Fruit fly (Drosophila melanogaster) whole organism, prepupa: ENCODE results near the gene CG44142.
A peak's percentile ranks its signal among the peaks of the same experiment; 100 is the strongest.

Experiments
- Blimp-1 ChIP-seq: fragments of 200-800 bp; sonication (Bioruptor generic); optimal IDR thresholded peaks from 3 replicates; lab custom pipeline; 2017; ENCODE audit warnings: missing biosample characterization, missing genetic modification characterization, mild to moderate bottlenecking, moderate library complexity, missing genetic modification reagents
- CG10631 ChIP-seq: fragments of 200-800 bp; sonication (Bioruptor generic); optimal IDR thresholded peaks from 2 replicates; lab custom pipeline; 2016; ENCODE audit warnings: missing biosample characterization, missing genetic modification characterization
- CG10669 ChIP-seq: fragments of 200-800 bp; sonication (Bioruptor generic); optimal IDR thresholded peaks from 3 replicates; lab custom pipeline; 2018; ENCODE audit warnings: missing biosample characterization, mild to moderate bottlenecking, missing genetic modification characterization, moderate library complexity
- CG11762 ChIP-seq: fragments of 200-800 bp; sonication (Bioruptor generic); optimal IDR thresholded peaks from 3 replicates; lab custom pipeline; 2016; ENCODE audit warnings: missing biosample characterization, missing genetic modification characterization; ENCODE audit not compliant: insufficient read depth
- CG15336 ChIP-seq: fragments of 200-800 bp; sonication (Bioruptor generic); IDR thresholded peaks from 2 replicates; pipeline ENCODE4 v1.3.6; 2022; ENCODE audit warnings: missing biosample characterization, missing genetic modification characterization
- CG1621 ChIP-seq: fragments of 200-800 bp; sonication (Bioruptor generic); optimal IDR thresholded peaks from 3 replicates; lab custom pipeline; 2018; ENCODE audit warnings: missing biosample characterization, mild to moderate bottlenecking, missing genetic modification characterization
- CG16779 ChIP-seq: fragments of 200-800 bp; sonication (Bioruptor generic); optimal IDR thresholded peaks from 3 replicates; lab custom pipeline; 2017; ENCODE audit warnings: missing biosample characterization, mild to moderate bottlenecking, missing genetic modification characterization
- CG31627 ChIP-seq: fragments of 200-800 bp; sonication (Bioruptor generic); optimal IDR thresholded peaks from 3 replicates; lab custom pipeline; 2016; ENCODE audit warnings: missing biosample characterization, missing genetic modification characterization
- CG32006 ChIP-seq: fragments of 200-800 bp; sonication (Bioruptor generic); optimal IDR thresholded peaks from 3 replicates; lab custom pipeline; 2017; ENCODE audit warnings: missing biosample characterization, mild to moderate bottlenecking, missing genetic modification characterization
- CG34406 ChIP-seq: fragments of 200-800 bp; sonication (Bioruptor generic); optimal IDR thresholded peaks from 3 replicates; lab custom pipeline; 2016; ENCODE audit warnings: missing biosample characterization, missing genetic modification characterization
- CG6163 ChIP-seq: fragments of 200-800 bp; sonication (Bioruptor generic); IDR thresholded peaks from 3 replicates; pipeline ENCODE4 v1.3.6; 2022; ENCODE audit warnings: missing biosample characterization, missing genetic modification characterization
- CG6276 ChIP-seq: fragments of 200-800 bp; sonication (Bioruptor generic); optimal IDR thresholded peaks from 2 replicates; lab custom pipeline; 2017; ENCODE audit warnings: missing biosample characterization, mild to moderate bottlenecking, missing genetic modification characterization
- CG6792 ChIP-seq: fragments of 200-800 bp; sonication (Bioruptor generic); optimal IDR thresholded peaks from 3 replicates; lab custom pipeline; 2016; ENCODE audit warnings: missing biosample characterization, missing genetic modification characterization
- CG6808 ChIP-seq: fragments of 200-800 bp; sonication (Bioruptor generic); optimal IDR thresholded peaks from 3 replicates; lab custom pipeline; 2017; ENCODE audit warnings: missing biosample characterization, missing genetic modification characterization, mild to moderate bottlenecking, moderate library complexity, missing genetic modification reagents
- CG7368 ChIP-seq: fragments of 200-800 bp; sonication (Bioruptor generic); optimal IDR thresholded peaks from 3 replicates; lab custom pipeline; 2016; ENCODE audit warnings: missing biosample characterization, missing genetic modification characterization
- CG8632 ChIP-seq: fragments of 200-800 bp; sonication (Bioruptor generic); optimal IDR thresholded peaks from 3 replicates; lab custom pipeline; 2016; ENCODE audit warnings: missing biosample characterization, missing genetic modification characterization
- CG9139 ChIP-seq: fragments of 200-800 bp; sonication (Bioruptor generic); optimal IDR thresholded peaks from 3 replicates; lab custom pipeline; 2017; ENCODE audit warnings: missing biosample characterization, mild to moderate bottlenecking, missing genetic modification characterization
- Eip75B ChIP-seq: fragments of 200-800 bp; sonication (Bioruptor generic); optimal IDR thresholded peaks from 3 replicates; lab custom pipeline; 2016; ENCODE audit warnings: missing biosample characterization, missing genetic modification characterization
- Eip78C ChIP-seq: fragments of 200-800 bp; sonication (Bioruptor generic); peaks from one replicate; lab custom pipeline; 2016; ENCODE audit warnings: missing biosample characterization, missing genetic modification characterization
- Eip93F ChIP-seq: fragments of 200-800 bp; sonication (Bioruptor generic); optimal IDR thresholded peaks from 2 replicates; lab custom pipeline; 2016; ENCODE audit warnings: missing biosample characterization, mild to moderate bottlenecking, missing genetic modification characterization
- Gug ChIP-seq: fragments of 200-800 bp; sonication (Bioruptor generic); IDR thresholded peaks from 2 replicates; pipeline ENCODE4 v1.3.6; 2022; ENCODE audit warnings: missing biosample characterization, missing genetic modification characterization
- Hr4 ChIP-seq: fragments of 200-800 bp; sonication (Bioruptor generic); optimal IDR thresholded peaks from 3 replicates; lab custom pipeline; 2016; ENCODE audit warnings: missing biosample characterization, missing genetic modification characterization
- Met ChIP-seq: fragments of 200-800 bp; sonication (Bioruptor generic); optimal IDR thresholded peaks from 3 replicates; lab custom pipeline; 2016; ENCODE audit warnings: missing biosample characterization, missing genetic modification characterization
- Smox ChIP-seq: fragments of 200-800 bp; sonication (Bioruptor generic); optimal IDR thresholded peaks from 3 replicates; lab custom pipeline; 2016; ENCODE audit warnings: missing biosample characterization, missing genetic modification characterization
- Sox14 ChIP-seq: fragments of 200-800 bp; sonication (Bioruptor generic); optimal IDR thresholded peaks from 3 replicates; lab custom pipeline; 2016; ENCODE audit warnings: missing biosample characterization, missing genetic modification characterization
- Sox15 ChIP-seq: fragments of 200-800 bp; sonication (Bioruptor generic); optimal IDR thresholded peaks from 3 replicates; lab custom pipeline; 2016; ENCODE audit warnings: missing biosample characterization, missing genetic modification characterization
- achi ChIP-seq: fragments of 200-800 bp; sonication (Bioruptor generic); optimal IDR thresholded peaks from 3 replicates; lab custom pipeline; 2016; ENCODE audit warnings: missing biosample characterization, missing genetic modification characterization
- acj6 ChIP-seq: fragments of 200-800 bp; sonication (Bioruptor generic); optimal IDR thresholded peaks from 3 replicates; lab custom pipeline; 2016; ENCODE audit warnings: missing biosample characterization, missing genetic modification characterization
- cyc ChIP-seq: fragments of 200-800 bp; sonication (Bioruptor generic); optimal IDR thresholded peaks from 3 replicates; lab custom pipeline; 2016; ENCODE audit warnings: missing biosample characterization, missing genetic modification characterization
- dsx ChIP-seq: fragments of 200-800 bp; optimal IDR thresholded peaks from 3 replicates; lab custom pipeline; 2019; ENCODE audit warnings: missing biosample characterization, mild to moderate bottlenecking, missing genetic modification characterization, moderate library complexity; ENCODE audit not compliant: poor library complexity, severe bottlenecking
- esn ChIP-seq: fragments of 200-800 bp; sonication (Bioruptor generic); optimal IDR thresholded peaks from 2 replicates; lab custom pipeline; 2016; ENCODE audit warnings: missing biosample characterization, mild to moderate bottlenecking, missing genetic modification characterization, moderate library complexity
- fd85E ChIP-seq: fragments of 200-800 bp; sonication (Bioruptor generic); optimal IDR thresholded peaks from 3 replicates; lab custom pipeline; 2016; ENCODE audit warnings: missing biosample characterization, missing genetic modification characterization
- fkh ChIP-seq: fragments of 200-800 bp; sonication (Bioruptor generic); optimal IDR thresholded peaks from 3 replicates; lab custom pipeline; 2017; ENCODE audit warnings: missing biosample characterization, mild to moderate bottlenecking, missing genetic modification characterization, moderate library complexity
- lz ChIP-seq: fragments of 200-800 bp; sonication (Bioruptor generic); optimal IDR thresholded peaks from 3 replicates; lab custom pipeline; 2016; ENCODE audit warnings: missing biosample characterization, missing genetic modification characterization
- pdm3 ChIP-seq: fragments of 200-800 bp; sonication (Bioruptor generic); optimal IDR thresholded peaks from 3 replicates; lab custom pipeline; 2016; ENCODE audit warnings: missing biosample characterization, missing genetic modification characterization
- salr ChIP-seq, 2 experiments: fragments of 200-800 bp; sonication (Bioruptor generic); optimal IDR thresholded peaks; 3 replicates each; lab custom pipeline; 2016 to 2018; ENCODE audit warnings: missing biosample characterization in 2 of 2, missing genetic modification characterization in 2 of 2, mild to moderate bottlenecking in 1 of 2
- spab ChIP-seq: fragments of 200-800 bp; sonication (Bioruptor generic); optimal IDR thresholded peaks from 2 replicates; lab custom pipeline; 2017; ENCODE audit warnings: missing biosample characterization, mild to moderate bottlenecking, missing genetic modification characterization, missing genetic modification reagents
- svp ChIP-seq: fragments of 200-800 bp; sonication (Bioruptor generic); peaks from one replicate; lab custom pipeline; 2016; ENCODE audit warnings: missing biosample characterization, missing genetic modification characterization
- topi ChIP-seq: fragments of 200-800 bp; sonication (Bioruptor generic); optimal IDR thresholded peaks from 3 replicates; lab custom pipeline; 2016; ENCODE audit warnings: missing biosample characterization, missing genetic modification characterization
- vri ChIP-seq: fragments of 200-800 bp; sonication (Bioruptor generic); optimal IDR thresholded peaks from 3 replicates; lab custom pipeline; 2016; ENCODE audit warnings: missing biosample characterization, mild to moderate bottlenecking, missing genetic modification characterization

CG44142 gene

DNA sequence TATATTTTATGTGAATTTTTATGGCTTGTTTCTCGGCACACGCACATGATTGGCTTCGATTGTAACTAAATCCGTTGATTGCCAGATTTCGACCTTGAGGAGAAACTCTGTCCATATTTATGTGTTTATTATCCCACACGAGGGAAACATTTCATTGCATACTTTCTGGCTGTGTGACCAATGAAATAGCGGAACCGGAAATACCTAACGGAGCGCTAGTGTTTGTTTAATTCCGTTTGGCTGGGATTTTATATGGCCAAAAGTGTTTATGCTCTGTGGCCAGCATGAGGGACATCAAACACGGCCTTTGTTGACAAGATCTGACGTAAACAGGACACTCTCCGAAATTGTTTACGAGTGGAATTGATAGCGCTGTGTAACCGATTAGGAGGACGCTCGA is 6.9 kb upstream of the CG44142 start (continued):
- no peak for TF ChIP-seq svp (GFP tag; lab: Kevin White, UChicago)
- peak in 1 of 2 experiments; percentile 8 for TF ChIP-seq salr (GFP tag; optimal IDR thresholded peaks at IDR 0.05; lab: Kevin White, UChicago)
- no peak for TF ChIP-seq Gug
- no peak for TF ChIP-seq fkh (GFP tag; lab: Kevin White, UChicago)
- TF ChIP-seq Eip75B (GFP tag; lab: Kevin White, UChicago) = no peak
- no peak for TF ChIP-seq lz (GFP tag; lab: Kevin White, UChicago)
- TF ChIP-seq CG1621 = no peak

DNA sequence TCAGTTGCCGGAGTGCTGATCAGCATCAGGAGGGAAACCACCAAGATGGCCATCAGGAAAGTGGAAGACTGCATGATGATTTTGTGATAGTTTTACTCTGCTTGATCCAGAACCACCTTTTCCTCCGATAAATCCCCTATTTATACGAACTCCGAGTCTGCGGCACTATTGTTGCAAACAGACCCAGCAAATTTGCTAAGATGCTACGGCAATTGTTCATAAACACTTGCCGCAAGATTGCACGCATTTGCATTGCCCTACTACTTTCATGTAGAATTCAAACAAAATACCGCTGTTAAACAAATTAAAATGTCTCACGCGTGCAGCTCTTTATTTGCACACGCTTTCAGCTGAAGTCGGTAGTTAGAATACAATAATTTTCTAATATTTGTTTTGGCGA is 6.2 kb upstream of the CG44142 start, which contains the start of gene CG45080:
Gene CG45080 (minus strand): TSS at position 101 of the 400 bp plus-strand sequence.
- no peak for TF ChIP-seq CG6808 (GFP tag; lab: Kevin White, UChicago)
- TF ChIP-seq CG10669 (GFP tag; lab: Kevin White, UChicago) = no peak
- no peak for TF ChIP-seq cyc (GFP tag; lab: Kevin White, UChicago)
- no peak for TF ChIP-seq CG32006 (GFP tag; lab: Kevin White, UChicago)
- TF ChIP-seq dsx (GFP tag; lab: Kevin White, UChicago) = no peak
- TF ChIP-seq fkh (GFP tag; lab: Kevin White, UChicago) = no peak
- TF ChIP-seq CG11762 (GFP tag; lab: Kevin White, UChicago) = no peak
- no peak for TF ChIP-seq vri (GFP tag; lab: Kevin White, UChicago)
- no peak for TF ChIP-seq CG6792 (GFP tag; lab: Kevin White, UChicago)
- no peak for TF ChIP-seq CG6276 (GFP tag; lab: Kevin White, UChicago)
- no peak for TF ChIP-seq Gug

DNA sequence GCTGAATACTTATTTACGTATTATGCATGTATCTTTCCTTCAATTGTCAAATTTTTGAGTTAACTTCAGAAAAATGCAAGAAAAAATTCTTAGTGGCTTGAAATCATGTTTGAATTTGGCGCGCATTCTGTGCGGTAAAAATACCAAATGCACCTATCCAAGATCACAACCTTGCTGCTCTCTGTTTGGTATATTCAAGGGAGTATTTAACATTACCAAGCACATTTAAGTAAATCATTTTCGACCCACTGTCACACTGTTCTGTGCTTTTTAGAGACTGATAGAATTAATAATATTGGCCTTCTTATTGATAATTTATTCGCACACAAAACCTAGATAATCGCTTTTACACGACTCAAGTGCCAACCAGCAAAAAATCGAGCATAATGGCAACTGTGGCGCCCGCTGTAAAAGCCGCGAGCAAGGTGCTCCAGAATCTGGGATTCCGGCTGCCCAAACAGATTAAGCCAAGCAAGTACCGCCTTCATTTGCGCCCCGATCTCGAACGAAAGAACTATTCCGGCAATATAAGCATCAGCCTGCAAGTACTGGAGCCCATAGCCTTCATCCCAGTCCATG is 3.8 kb downstream of the CG44142 start:
- TF ChIP-seq Smox = no peak
- TF ChIP-seq Gug = no peak
- peak; percentile 17 for TF ChIP-seq Eip78C
- TF ChIP-seq svp (GFP tag; lab: Kevin White, UChicago) = peak; percentile 78
- TF ChIP-seq achi (GFP tag; lab: Kevin White, UChicago) = no peak
- TF ChIP-seq, all 60 proteins: peak for 2

DNA sequence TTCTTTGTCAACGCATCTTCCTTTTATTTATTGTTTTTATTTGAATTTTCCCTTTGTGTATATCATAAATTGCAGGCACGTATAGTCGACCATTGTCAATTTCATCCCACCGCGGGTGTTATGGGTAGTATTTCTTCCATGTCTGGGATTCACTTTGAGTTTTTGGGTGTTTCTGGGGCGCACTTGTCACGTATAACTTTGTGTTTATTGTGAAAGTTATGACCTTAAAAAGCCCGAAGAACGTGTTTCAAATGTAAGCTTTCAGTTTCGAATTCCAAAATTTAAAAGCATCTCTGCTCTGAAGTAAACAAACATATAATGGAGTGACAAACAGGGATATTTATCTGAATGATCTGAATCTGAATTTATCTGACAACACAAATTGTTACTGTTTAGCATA is 6.4 kb downstream of the CG44142 start:
- TF ChIP-seq Sox14 (GFP tag; lab: Kevin White, UChicago) (no peak), CG8632 (GFP tag; lab: Kevin White, UChicago) (no peak), Eip78C (peak; percentile 27)

DNA sequence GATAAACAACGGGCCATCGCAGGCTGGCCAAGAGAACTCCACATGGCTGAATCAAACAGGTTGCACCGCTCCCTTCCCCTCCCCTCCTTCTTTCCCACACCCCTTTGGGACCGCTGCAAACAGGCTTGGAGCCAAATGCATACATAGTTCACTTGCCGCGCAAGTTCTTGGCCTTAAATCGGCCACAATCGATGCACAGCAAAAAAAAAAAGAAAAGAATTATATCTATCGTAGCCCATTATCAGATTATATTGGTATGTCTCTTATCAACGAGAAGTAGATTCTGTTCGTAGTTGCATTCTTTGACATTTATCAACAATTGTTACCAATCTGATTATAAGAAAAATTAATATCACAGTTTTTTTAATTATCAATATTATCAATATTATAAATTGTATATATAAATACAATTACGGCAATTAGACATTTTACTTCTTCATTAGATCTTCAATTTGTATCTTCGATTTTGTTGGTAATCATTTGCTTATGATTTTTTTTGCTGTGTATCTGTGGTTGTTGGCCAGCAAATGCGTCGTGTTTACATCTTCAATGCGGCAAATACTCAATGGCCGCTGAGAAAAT is 7.6 kb downstream of the CG44142 start:
- TF ChIP-seq spab (GFP tag; lab: Kevin White, UChicago) (peak; percentile 86), Gug (peak; percentile 40), Sox14 (GFP tag; lab: Kevin White, UChicago) (peak; percentile 68), esn (GFP tag; lab: Kevin White, UChicago) (peak; percentile 88), CG6163 (peak; percentile 79), CG15336 (GFP tag; lab: Robert Waterston, UW) (peak; percentile 79), fkh (GFP tag; lab: Kevin White, UChicago) (no peak), topi (GFP tag; lab: Kevin White, UChicago) (peak; percentile 75), Sox15 (peak; percentile 61), Blimp-1 (GFP tag; lab: Kevin White, UChicago) (peak; percentile 58), Hr4 (GFP tag; lab: Kevin White, UChicago) (peak; percentile 45), svp (GFP tag; lab: Kevin White, UChicago) (peak; percentile 88), CG31627 (GFP tag; lab: Kevin White, UChicago) (peak; percentile 62), acj6 (GFP tag; lab: Kevin White, UChicago) (peak; percentile 85), CG32006 (GFP tag; lab: Kevin White, UChicago) (peak; percentile 94), CG6792 (GFP tag; lab: Kevin White, UChicago) (peak; percentile 78), dsx (GFP tag; lab: Kevin White, UChicago) (peak; percentile 79), CG7368 (GFP tag; lab: Kevin White, UChicago) (peak; percentile 63), Met (peak; percentile 79), CG10631 (GFP tag; lab: Kevin White, UChicago) (peak; percentile 90), Eip93F (GFP tag; lab: Kevin White, UChicago) (no peak), CG9139 (GFP tag; lab: Kevin White, UChicago) (peak; percentile 77), CG6808 (GFP tag; lab: Kevin White, UChicago) (peak; percentile 83), CG16779 (tag; lab: Kevin White, UChicago) (peak; percentile 79), CG34406 (GFP tag; lab: Kevin White, UChicago) (peak; percentile 91), CG1621 (peak; percentile 40), pdm3 (GFP tag; lab: Kevin White, UChicago) (peak; percentile 58), CG11762 (GFP tag; lab: Kevin White, UChicago) (peak; percentile 82), fd85E (peak; percentile 15), CG8632 (GFP tag; lab: Kevin White, UChicago) (peak; percentile 89)
